Fruit fly (Drosophila melanogaster) whole organism, embryonic: ENCODE measurements around the gene fig.

Experiments used
- Antp ChIP-seq: fragments of 200-800 bp; sonication (Bioruptor generic); optimal IDR thresholded peaks from 3 replicates; lab custom pipeline; 2016; ENCODE audit warnings: missing biosample characterization, missing genetic modification characterization
- Blimp-1 ChIP-seq: fragments of 200-800 bp; sonication (Bioruptor generic); optimal IDR thresholded peaks from 3 replicates; lab custom pipeline; 2018; ENCODE audit warnings: missing biosample characterization, missing genetic modification characterization, mild to moderate bottlenecking, moderate library complexity, missing genetic modification reagents
- CG10654 ChIP-seq: fragments of 200-800 bp; sonication (Bioruptor generic); optimal IDR thresholded peaks from 2 replicates; lab custom pipeline; 2016; ENCODE audit warnings: missing biosample characterization, missing genetic modification characterization
- CG11695 ChIP-seq: fragments of 200-800 bp; sonication (Bioruptor generic); IDR thresholded peaks from 3 replicates; pipeline ENCODE4 v1.3.6; 2022; ENCODE audit warnings: missing biosample characterization, missing genetic modification characterization
- CG12744 ChIP-seq: fragments of 200-800 bp; sonication (Bioruptor generic); optimal IDR thresholded peaks from 2 replicates; lab custom pipeline; 2016; ENCODE audit warnings: missing biosample characterization, missing genetic modification characterization
- CG14014 ChIP-seq: fragments of 200-800 bp; sonication (Bioruptor generic); IDR thresholded peaks from 2 replicates; pipeline ENCODE4 v1.3.6; 2022; ENCODE audit warnings: missing biosample characterization, missing genetic modification characterization
- CG15011 ChIP-seq: fragments of 200-800 bp; sonication (Bioruptor generic); optimal IDR thresholded peaks from 3 replicates; lab custom pipeline; 2018; ENCODE audit warnings: missing biosample characterization, mild to moderate bottlenecking, missing genetic modification characterization
- CG18011 ChIP-seq: fragments of 200-800 bp; sonication (Bioruptor generic); optimal IDR thresholded peaks from 2 replicates; lab custom pipeline; 2017; ENCODE audit warnings: missing biosample characterization, missing genetic modification characterization, mild to moderate bottlenecking, moderate library complexity, missing genotype
- CG18599 ChIP-seq: fragments of 200-800 bp; sonication (Bioruptor generic); optimal IDR thresholded peaks from 3 replicates; lab custom pipeline; 2017; ENCODE audit warnings: missing biosample characterization, missing genetic modification characterization, mild to moderate bottlenecking, moderate library complexity, missing genetic modification reagents
- CG18764 ChIP-seq: fragments of 200-800 bp; sonication (Bioruptor generic); optimal IDR thresholded peaks from 3 replicates; lab custom pipeline; 2016; ENCODE audit warnings: missing biosample characterization, missing genetic modification characterization
- CG30431 ChIP-seq: fragments of 200-800 bp; sonication (Bioruptor generic); optimal IDR thresholded peaks from 2 replicates; lab custom pipeline; 2017; ENCODE audit warnings: missing biosample characterization, missing genetic modification characterization
- CG34224 ChIP-seq: fragments of 200-800 bp; sonication (Bioruptor generic); IDR thresholded peaks from 3 replicates; pipeline ENCODE4 v1.3.6; 2022; ENCODE audit warnings: missing biosample characterization, missing genetic modification characterization; ENCODE audit not compliant: partially characterized antibody
- CG34422 ChIP-seq: fragments of 200-800 bp; sonication (Bioruptor generic); IDR thresholded peaks from 3 replicates; pipeline ENCODE4 v1.3.6; 2022; ENCODE audit warnings: missing biosample characterization, missing genetic modification characterization
- CG6175 ChIP-seq: fragments of 200-800 bp; sonication (Bioruptor generic); IDR thresholded peaks from 3 replicates; pipeline ENCODE4 v1.3.6; 2022; ENCODE audit warnings: missing biosample characterization, missing genetic modification characterization
- CG7357 ChIP-seq: fragments of 200-800 bp; sonication (Bioruptor generic); IDR thresholded peaks from 3 replicates; pipeline ENCODE4 v1.3.6; 2022; ENCODE audit warnings: missing biosample characterization, missing genetic modification characterization
- CG8290 ChIP-seq, 3 experiments: fragments of 200-800 bp; sonication (Bioruptor generic); optimal IDR thresholded peaks; 2 replicates each; lab custom pipeline; 2016 to 2019; ENCODE audit warnings: missing biosample characterization in 3 of 3, missing genetic modification characterization in 3 of 3, mild to moderate bottlenecking in 2 of 3, moderate library complexity in 1 of 3
- CG8359 ChIP-seq: fragments of 200-800 bp; sonication (Bioruptor generic); optimal IDR thresholded peaks from 2 replicates; lab custom pipeline; 2017; ENCODE audit warnings: missing biosample characterization, mild to moderate bottlenecking, missing genetic modification characterization, borderline replicate concordance
- D19B ChIP-seq: fragments of 200-800 bp; sonication (Bioruptor generic); optimal IDR thresholded peaks from 2 replicates; lab custom pipeline; 2017; ENCODE audit warnings: missing biosample characterization, mild to moderate bottlenecking, missing genetic modification characterization
- Ets65A ChIP-seq: fragments of 200-800 bp; sonication (Bioruptor generic); peaks from one replicate; lab custom pipeline; 2016; ENCODE audit warnings: missing biosample characterization, missing genetic modification characterization
- GATAe ChIP-seq: fragments of 200-800 bp; sonication (Bioruptor generic); conservative IDR thresholded peaks from 2 replicates; pipeline ENCODE4 v1.3.6; 2022; ENCODE audit warnings: missing biosample characterization, missing genetic modification characterization
- HLH4C ChIP-seq: fragments of 200-800 bp; sonication (Bioruptor generic); IDR thresholded peaks from 3 replicates; pipeline ENCODE4 v1.3.6; 2022; ENCODE audit warnings: missing biosample characterization, missing genetic modification characterization; ENCODE audit not compliant: partially characterized antibody
- MBD-R2 ChIP-seq: fragments of 200-800 bp; sonication (Bioruptor generic); IDR thresholded peaks from 2 replicates; pipeline ENCODE4 v1.3.6; 2022; ENCODE audit warnings: missing biosample characterization, missing genetic modification characterization
- MESR4 ChIP-seq: fragments of 200-800 bp; sonication (Bioruptor generic); optimal IDR thresholded peaks from 2 replicates; lab custom pipeline; 2018; ENCODE audit warnings: missing biosample characterization, mild to moderate bottlenecking, missing genetic modification characterization, moderate library complexity
- Mes4 ChIP-seq: fragments of 200-800 bp; sonication (Bioruptor generic); optimal IDR thresholded peaks from 2 replicates; lab custom pipeline; 2016; ENCODE audit warnings: missing biosample characterization, missing genetic modification characterization
- NFAT ChIP-seq: fragments of 200-800 bp; sonication (Bioruptor generic); IDR thresholded peaks from 2 replicates; pipeline ENCODE4 v1.3.6; 2022; ENCODE audit warnings: missing biosample characterization, missing genetic modification characterization
- NfI ChIP-seq: fragments of 200-800 bp; sonication (Bioruptor generic); optimal IDR thresholded peaks from 3 replicates; lab custom pipeline; 2018; ENCODE audit warnings: missing biosample characterization, mild to moderate bottlenecking, missing genetic modification characterization, moderate library complexity
- Scr ChIP-seq: fragments of 200-800 bp; sonication (Bioruptor generic); IDR thresholded peaks from 2 replicates; pipeline ENCODE4 v1.3.6; 2022; ENCODE audit warnings: missing biosample characterization, missing genetic modification characterization; ENCODE audit not compliant: partially characterized antibody
- aop ChIP-seq: fragments of 200-800 bp; sonication (Bioruptor generic); IDR thresholded peaks from 2 replicates; pipeline ENCODE4 v1.3.6; 2022; ENCODE audit warnings: missing biosample characterization, missing genetic modification characterization
- cad ChIP-seq: fragments of >200 bp; optimal IDR thresholded peaks from 2 replicates; lab custom pipeline; 2017; ENCODE audit warnings: missing biosample characterization, missing genetic modification characterization
- cas ChIP-seq: fragments of 200-800 bp; sonication (Bioruptor generic); IDR thresholded peaks from 2 replicates; pipeline ENCODE4 v1.3.6; 2022; ENCODE audit warnings: missing biosample characterization, missing genetic modification characterization
- caup ChIP-seq: fragments of 200-800 bp; sonication (Bioruptor generic); optimal IDR thresholded peaks from 3 replicates; lab custom pipeline; 2017; ENCODE audit warnings: missing biosample characterization, mild to moderate bottlenecking, missing genetic modification characterization, moderate library complexity; ENCODE audit not compliant: severe bottlenecking
- chif ChIP-seq, 2 experiments: fragments of 200-800 bp; sonication (Bioruptor generic); optimal IDR thresholded peaks; 3 replicates each; lab custom pipeline; 2016; ENCODE audit warnings: missing biosample characterization in 2 of 2, missing genetic modification characterization in 2 of 2
- croc ChIP-seq: fragments of 200-800 bp; sonication (Bioruptor generic); conservative IDR thresholded peaks from 3 replicates; pipeline ENCODE4 v1.3.6; 2022; ENCODE audit warnings: missing biosample characterization, missing genetic modification characterization
- dmrt11E ChIP-seq: fragments of 200-800 bp; sonication (Bioruptor generic); optimal IDR thresholded peaks from 3 replicates; lab custom pipeline; 2018; ENCODE audit warnings: missing biosample characterization, mild to moderate bottlenecking, missing genetic modification characterization, moderate library complexity
- ewg ChIP-seq: fragments of 200-800 bp; sonication (Bioruptor generic); optimal IDR thresholded peaks from 3 replicates; lab custom pipeline; 2017; ENCODE audit warnings: mild to moderate bottlenecking, missing biosample characterization, missing genetic modification reagents, missing genetic modification characterization
- gcm ChIP-seq: fragments of 200-800 bp; sonication (Bioruptor generic); optimal IDR thresholded peaks from 2 replicates; lab custom pipeline; 2019; ENCODE audit warnings: missing biosample characterization, mild to moderate bottlenecking, missing genetic modification characterization, moderate library complexity
- maf-S ChIP-seq: fragments of 200-800 bp; sonication (Bioruptor generic); optimal IDR thresholded peaks from 2 replicates; lab custom pipeline; 2016; ENCODE audit warnings: missing biosample characterization, missing genetic modification characterization
- nmo ChIP-seq: fragments of 200-800 bp; sonication (Bioruptor generic); optimal IDR thresholded peaks from 2 replicates; lab custom pipeline; 2018; ENCODE audit warnings: missing biosample characterization, mild to moderate bottlenecking, missing genetic modification characterization, moderate library complexity
- otp ChIP-seq: fragments of 200-800 bp; sonication (Bioruptor generic); IDR thresholded peaks from 3 replicates; pipeline ENCODE4, ENCODE4 v1.3.6; 2022; ENCODE audit warnings: missing biosample characterization, missing genetic modification characterization
- peb ChIP-seq: fragments of 200-800 bp; sonication (Bioruptor generic); IDR thresholded peaks from 2 replicates; pipeline ENCODE4 v1.3.6; 2022; ENCODE audit warnings: missing biosample characterization, missing genetic modification characterization
- prd ChIP-seq, 3 experiments: fragments of >200 bp in 2 of 3; fragments of 200-800 bp in 1 of 3; sonication (Bioruptor generic) in 1 of 3; optimal IDR thresholded peaks in 2 of 3; IDR thresholded peaks in 1 of 3; 2 replicates in 2 of 3; 3 replicates in 1 of 3; pipeline versions ENCODE4 v1.3.6 to Lab custom; 2017 to 2022; ENCODE audit warnings: missing biosample characterization in 1 of 3, missing genetic modification characterization in 1 of 3
- repo ChIP-seq: fragments of 200-800 bp; sonication (Bioruptor generic); optimal IDR thresholded peaks from 2 replicates; lab custom pipeline; 2016; ENCODE audit warnings: missing biosample characterization, missing genetic modification characterization
- rib ChIP-seq: fragments of 200-800 bp; sonication (Bioruptor generic); IDR thresholded peaks from 2 replicates; pipeline ENCODE4 v1.3.6; 2022; ENCODE audit warnings: missing biosample characterization, missing genetic modification characterization
- schlank ChIP-seq: fragments of 200-800 bp; sonication (Bioruptor generic); optimal IDR thresholded peaks from 2 replicates; lab custom pipeline; 2018; ENCODE audit warnings: missing biosample characterization, mild to moderate bottlenecking, missing genetic modification characterization
- scrt ChIP-seq: fragments of 200-800 bp; sonication (Bioruptor generic); optimal IDR thresholded peaks from 2 replicates; lab custom pipeline; 2018; ENCODE audit warnings: missing biosample characterization, mild to moderate bottlenecking, missing genetic modification characterization, moderate library complexity
- sens-2 ChIP-seq: fragments of 200-800 bp; sonication (Bioruptor generic); IDR thresholded peaks from 2 replicates; pipeline ENCODE4 v1.3.6; 2022; ENCODE audit warnings: missing biosample characterization, missing genetic modification characterization
- tgo ChIP-seq: fragments of 200-800 bp; sonication (Bioruptor generic); IDR thresholded peaks from 3 replicates; pipeline ENCODE4 v1.3.6; 2022; ENCODE audit warnings: missing biosample characterization, missing genetic modification characterization
- zf30C ChIP-seq: fragments of 200-800 bp; sonication (Bioruptor generic); optimal IDR thresholded peaks from 3 replicates; lab custom pipeline; 2018; ENCODE audit warnings: missing biosample characterization, mild to moderate bottlenecking, missing genetic modification characterization

The fig gene

DNA sequence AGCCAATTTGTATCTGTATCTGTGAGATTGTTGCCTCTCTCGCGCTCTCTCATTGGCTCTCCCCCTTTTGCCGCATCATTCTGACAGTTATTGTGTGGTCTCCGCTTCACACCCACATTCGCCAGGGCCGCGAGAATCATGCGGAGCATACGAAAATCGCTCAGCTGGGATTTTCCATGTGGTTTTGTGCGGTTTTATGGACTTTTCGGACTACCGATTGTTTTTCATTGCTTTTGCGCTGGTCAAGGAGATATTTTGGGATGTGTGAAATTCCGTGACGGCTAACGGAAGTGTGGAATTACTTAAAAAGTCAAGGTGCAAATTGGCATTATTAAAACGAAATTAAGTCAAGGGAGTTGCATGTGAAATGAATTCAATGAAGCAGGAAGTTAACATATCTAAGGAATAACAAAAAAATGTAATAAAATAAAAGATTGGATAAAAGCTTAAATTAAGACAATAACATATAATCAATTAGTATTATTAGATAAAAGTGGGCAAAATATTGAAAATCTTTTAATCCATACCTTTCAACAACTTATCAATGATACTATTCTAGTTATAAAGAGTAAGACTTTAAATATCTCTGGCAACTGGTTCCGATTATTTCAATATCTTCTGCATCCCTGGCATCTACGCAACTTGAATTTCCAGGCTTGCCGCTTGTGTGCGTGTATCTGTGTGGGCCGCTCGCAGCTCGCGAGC is 8.0 kb downstream of the fig start (continued):
- no peak; the same call in 1 of the 3 replicates for TF ChIP-seq CG34422 (GFP tag; lab: Robert Waterston, UW)
- TF ChIP-seq NfI (GFP tag; lab: Kevin White, UChicago) = no peak
- TF ChIP-seq Ets65A (GFP tag; lab: Kevin White, UChicago) = peak; percentile 94
- TF ChIP-seq CG7357 = no peak
- TF ChIP-seq CG12744 (GFP tag; lab: Kevin White, UChicago) = no peak
- peak; percentile 25 for TF ChIP-seq CG10654
- TF ChIP-seq tgo (GFP tag; lab: Robert Waterston, UW) = no peak
- no peak for TF ChIP-seq Mes4 (GFP tag; lab: Kevin White, UChicago)
- TF ChIP-seq schlank (tag; lab: Kevin White, UChicago) = no peak
- TF ChIP-seq rib (GFP tag; lab: Robert Waterston, UW) = no peak
- no peak for TF ChIP-seq prd (optimal IDR thresholded peaks at IDR 0.05; lab: Kevin White, UChicago)
- peak; percentile 51; the same call in 2 of the 3 replicates for TF ChIP-seq prd (GFP tag; IDR thresholded peaks at IDR 0.05; lab: Robert Waterston, UW)
- no peak for TF ChIP-seq CG6175 (GFP tag; lab: Robert Waterston, UW)
- no peak for TF ChIP-seq chif (GFP tag; optimal IDR thresholded peaks at IDR 0.05; lab: Kevin White, UChicago)
- no peak for TF ChIP-seq Blimp-1 (GFP tag; lab: Kevin White, UChicago)
- no peak for TF ChIP-seq aop (GFP tag; lab: Robert Waterston, UW)
- TF ChIP-seq repo (GFP tag; lab: Kevin White, UChicago) = no peak
- TF ChIP-seq cas (GFP tag; lab: Robert Waterston, UW) = no peak
- peak; percentile 42 for TF ChIP-seq D19B (GFP tag; lab: Kevin White, UChicago)
- TF ChIP-seq MESR4 (GFP tag; lab: Kevin White, UChicago) = no peak
- TF ChIP-seq croc (GFP tag; lab: Robert Waterston, UW) = no peak; the same call in 2 of the 3 replicates
- no peak; the same call in 2 of the 3 replicates for TF ChIP-seq HLH4C (GFP tag; lab: Robert Waterston, UW)
- TF ChIP-seq dmrt11E (tag; lab: Kevin White, UChicago) = peak; percentile 33
- no peak for TF ChIP-seq zf30C (GFP tag; lab: Kevin White, UChicago)
- no peak for TF ChIP-seq caup (GFP tag; lab: Kevin White, UChicago)
- peak; percentile 4 for TF ChIP-seq CG30431 (GFP tag; lab: Kevin White, UChicago)
- TF ChIP-seq CG18599 (GFP tag; lab: Kevin White, UChicago) = peak; percentile 17
- TF ChIP-seq GATAe (GFP tag; lab: Robert Waterston, UW) = no peak
- TF ChIP-seq CG18011 = no peak
- TF ChIP-seq CG15011 (GFP tag; lab: Kevin White, UChicago) = peak; percentile 8
- TF ChIP-seq CG8290 (GFP tag; optimal IDR thresholded peaks at IDR 0.05; lab: Kevin White, UChicago) = peak; percentile 34
- peak in 1 of 2 experiments; percentile 61 for TF ChIP-seq CG8290 (tag; optimal IDR thresholded peaks at IDR 0.05; lab: Kevin White, UChicago)
- TF ChIP-seq MBD-R2 (GFP tag; lab: Robert Waterston, UW) = no peak
- TF ChIP-seq CG14014 (GFP tag; lab: Robert Waterston, UW) = peak; percentile 8; the same call in 1 of the 2 replicates
- TF ChIP-seq cad (GFP tag; lab: Kevin White, UChicago) = peak; percentile 12
- no peak for TF ChIP-seq CG11695 (GFP tag; lab: Robert Waterston, UW)
- TF ChIP-seq Antp (GFP tag; lab: Kevin White, UChicago) = peak; percentile 8
- no peak for TF ChIP-seq otp (GFP tag; lab: Robert Waterston, UW)
- TF ChIP-seq ewg (GFP tag; lab: Kevin White, UChicago) = no peak
- no peak for TF ChIP-seq Scr (GFP tag; lab: Robert Waterston, UW)
- TF ChIP-seq CG18764 (GFP tag; lab: Kevin White, UChicago) = no peak
- peak; percentile 36 for TF ChIP-seq nmo
- TF ChIP-seq gcm = no peak
- no peak for TF ChIP-seq CG34224
- TF ChIP-seq peb (GFP tag; lab: Robert Waterston, UW) = no peak
- peak; percentile 61 for TF ChIP-seq CG8359 (GFP tag; lab: Kevin White, UChicago)
- TF ChIP-seq NFAT (GFP tag; lab: Robert Waterston, UW) = peak; percentile 75
- TF ChIP-seq maf-S (GFP tag; lab: Kevin White, UChicago) = no peak
- TF ChIP-seq scrt (GFP tag; lab: Kevin White, UChicago) = no peak
- TF ChIP-seq sens-2 (GFP tag; lab: Robert Waterston, UW) = no peak
